Fruit fly (Drosophila melanogaster) whole organism, embryonic: ENCODE measurements around the gene CG15602.
"Not testable (repeated sequence)": the region's sequence is repeated elsewhere in the genome, so short reads cannot be mapped to it uniquely, and the experiment has no call there.

Source experiments
- CG12391 ChIP-seq: fragments of 200-800 bp; sonication (Bioruptor generic); optimal IDR thresholded peaks from 3 replicates; lab custom pipeline; 2018; ENCODE audit warnings: missing biosample characterization, mild to moderate bottlenecking, missing genetic modification characterization, moderate library complexity
- CG2875 ChIP-seq: fragments of 200-800 bp; sonication (Bioruptor generic); optimal IDR thresholded peaks from 2 replicates; lab custom pipeline; 2017; ENCODE audit warnings: missing biosample characterization, mild to moderate bottlenecking, missing genetic modification characterization, missing genetic modification reagents
- Dll ChIP-seq: fragments of 200-800 bp; sonication (Bioruptor generic); IDR thresholded peaks from 4 replicates; pipeline ENCODE4 v1.3.6; 2022; ENCODE audit warnings: missing biosample characterization, missing genetic modification characterization; ENCODE audit not compliant: partially characterized antibody

- TF ChIP-seq Dll (GFP tag; lab: Robert Waterston, UW) = peak; percentile 87
- not testable (repeated sequence) for TF ChIP-seq CG2875; CG12391 (tag; lab: Kevin White, UChicago)
These were observed 3.2 kb upstream of the CG15602 start, which contains the start of gene sordd1 for dm6 chrX:15795951-15796443.
